Worm (Caenorhabditis elegans) whole organism, mixed stage, embryonic: ENCODE results near the gene W09C2.7.
"Not testable (repeated sequence)": the region's sequence is repeated elsewhere in the genome, so short reads cannot be mapped to it uniquely, and the experiment has no call there.

Experiments
- M03D4.4 ChIP-seq: sonication (generic microtip); optimal IDR thresholded peaks from 2 replicates; lab custom pipeline; 2017; ENCODE audit warnings: mild to moderate bottlenecking, missing genetic modification characterization, missing compliant biosample characterization
- bed-3 ChIP-seq: fragments of 200-800 bp; sonication (Bioruptor generic); optimal IDR thresholded peaks from 3 replicates; lab custom pipeline; 2018; ENCODE audit warnings: mild to moderate bottlenecking, missing genetic modification characterization, moderate library complexity, missing compliant biosample characterization
- blmp-1 ChIP-seq: fragments of 150-350 bp; optimal IDR thresholded peaks from 2 replicates; lab custom pipeline; 2014; ENCODE audit warnings: missing biosample characterization, missing genetic modification characterization
- ceh-39 ChIP-seq: fragments of 150-350 bp; optimal IDR thresholded peaks from 2 replicates; lab custom pipeline; 2014; ENCODE audit warnings: missing biosample characterization, missing genetic modification characterization
- ceh-43 ChIP-seq: fragments of 200-800 bp; sonication (Bioruptor generic); optimal IDR thresholded peaks from 2 replicates; lab custom pipeline; 2018; ENCODE audit warnings: mild to moderate bottlenecking, missing genetic modification characterization, moderate library complexity, missing compliant biosample characterization
- ceh-83 ChIP-seq: fragments of 200-800 bp; sonication (Bioruptor generic); optimal IDR thresholded peaks from 2 replicates; lab custom pipeline; 2018; ENCODE audit warnings: mild to moderate bottlenecking, missing genetic modification characterization, missing compliant biosample characterization
- ces-1 ChIP-seq: fragments of 150-350 bp; optimal IDR thresholded peaks from 2 replicates; lab custom pipeline; 2014; ENCODE audit warnings: missing biosample characterization, missing genetic modification reagents, missing genetic modification characterization
- cnd-1 ChIP-seq: fragments of 200-800 bp; sonication (Bioruptor generic); optimal IDR thresholded peaks from 2 replicates; lab custom pipeline; 2018; ENCODE audit warnings: mild to moderate bottlenecking, missing genetic modification characterization, missing compliant biosample characterization
- drap-1 ChIP-seq: fragments of 200-800 bp; sonication (Bioruptor generic); optimal IDR thresholded peaks from 3 replicates; lab custom pipeline; 2018; ENCODE audit warnings: mild to moderate bottlenecking, missing genetic modification characterization, missing compliant biosample characterization
- elt-1 ChIP-seq: sonication (generic microtip); optimal IDR thresholded peaks from 2 replicates; lab custom pipeline; 2017; ENCODE audit warnings: missing genetic modification characterization, mild to moderate bottlenecking, missing compliant biosample characterization, antibody characterized with exemption, moderate library complexity, borderline replicate concordance; ENCODE audit not compliant: insufficient read depth
- elt-3 ChIP-seq: fragments of 150-350 bp; optimal IDR thresholded peaks from 2 replicates; lab custom pipeline; 2014; ENCODE audit warnings: missing biosample characterization, missing genetic modification characterization
- flh-1 ChIP-seq: fragments of 200-800 bp; sonication (Bioruptor generic); optimal IDR thresholded peaks from 2 replicates; lab custom pipeline; 2018; ENCODE audit warnings: mild to moderate bottlenecking, missing genetic modification characterization, moderate library complexity, missing compliant biosample characterization
- ham-2 ChIP-seq: fragments of 200-800 bp; sonication (Bioruptor generic); optimal IDR thresholded peaks from 2 replicates; lab custom pipeline; 2018; ENCODE audit warnings: mild to moderate bottlenecking, missing genetic modification characterization, missing compliant biosample characterization
- hlh-1 ChIP-seq: fragments of 150-350 bp; optimal IDR thresholded peaks from 2 replicates; lab custom pipeline; 2014; ENCODE audit warnings: missing biosample characterization, missing genetic modification reagents, missing genetic modification characterization
- lsy-2 ChIP-seq: fragments of 150-350 bp; optimal IDR thresholded peaks from 2 replicates; lab custom pipeline; 2014; ENCODE audit warnings: missing biosample characterization, missing genetic modification characterization
- mab-5 ChIP-seq: fragments of 150-350 bp; optimal IDR thresholded peaks from 2 replicates; lab custom pipeline; 2014; ENCODE audit warnings: missing biosample characterization, missing genetic modification characterization
- mep-1 ChIP-seq: fragments of 150-350 bp; optimal IDR thresholded peaks from 2 replicates; lab custom pipeline; 2017; ENCODE audit warnings: missing biosample characterization, missing genetic modification reagents, missing genetic modification characterization, inconsistent platforms
- mls-2 ChIP-seq: sonication (generic microtip); optimal IDR thresholded peaks from 2 replicates; lab custom pipeline; 2016; ENCODE audit warnings: mild to moderate bottlenecking, missing genetic modification characterization, moderate library complexity, missing compliant biosample characterization
- nhr-12 ChIP-seq: fragments of 150-350 bp; optimal IDR thresholded peaks from 2 replicates; lab custom pipeline; 2014; ENCODE audit warnings: missing biosample characterization, missing genetic modification characterization
- nhr-2 ChIP-seq: fragments of 150-350 bp; optimal IDR thresholded peaks from 2 replicates; lab custom pipeline; 2014; ENCODE audit warnings: missing biosample characterization, missing genetic modification characterization
- nhr-237 ChIP-seq: fragments of 150-350 bp; optimal IDR thresholded peaks from 2 replicates; lab custom pipeline; 2014; ENCODE audit warnings: missing biosample characterization, missing genetic modification characterization
- nhr-28 ChIP-seq: fragments of 150-350 bp; optimal IDR thresholded peaks from 2 replicates; lab custom pipeline; 2014; ENCODE audit warnings: missing biosample characterization, missing genetic modification characterization
- nhr-76 ChIP-seq: sonication (generic microtip); optimal IDR thresholded peaks from 2 replicates; lab custom pipeline; 2017; ENCODE audit warnings: missing biosample characterization, missing genetic modification characterization
- pha-4 ChIP-seq: fragments of 150-350 bp; optimal IDR thresholded peaks from 2 replicates; lab custom pipeline; 2018; ENCODE audit warnings: missing biosample characterization, missing genetic modification reagents, missing genetic modification characterization
- sem-2 ChIP-seq: fragments of 200-800 bp; sonication (Bioruptor generic); optimal IDR thresholded peaks from 2 replicates; lab custom pipeline; 2018; ENCODE audit warnings: mild to moderate bottlenecking, missing genetic modification characterization, missing compliant biosample characterization
- sptf-1 ChIP-seq: sonication (generic microtip); optimal IDR thresholded peaks from 2 replicates; lab custom pipeline; 2017; ENCODE audit warnings: mild to moderate bottlenecking, missing genetic modification characterization, moderate library complexity, missing compliant biosample characterization
- tbx-8 ChIP-seq: fragments of 200-800 bp; sonication (Bioruptor generic); optimal IDR thresholded peaks from 2 replicates; lab custom pipeline; 2018; ENCODE audit warnings: mild to moderate bottlenecking, missing genetic modification characterization, moderate library complexity, missing compliant biosample characterization
- unc-120 ChIP-seq: sonication (generic microtip); optimal IDR thresholded peaks from 2 replicates; lab custom pipeline; 2017; ENCODE audit warnings: missing genetic modification characterization, missing compliant biosample characterization; ENCODE audit not compliant: poor library complexity, severe bottlenecking
- unc-39 ChIP-seq: fragments of 150-350 bp; optimal IDR thresholded peaks from 2 replicates; lab custom pipeline; 2014; ENCODE audit warnings: missing biosample characterization, missing genetic modification characterization
- zip-8 ChIP-seq: fragments of 150-350 bp; optimal IDR thresholded peaks from 2 replicates; lab custom pipeline; 2014; ENCODE audit warnings: missing biosample characterization, missing genetic modification characterization

W09C2.7 gene

DNA sequence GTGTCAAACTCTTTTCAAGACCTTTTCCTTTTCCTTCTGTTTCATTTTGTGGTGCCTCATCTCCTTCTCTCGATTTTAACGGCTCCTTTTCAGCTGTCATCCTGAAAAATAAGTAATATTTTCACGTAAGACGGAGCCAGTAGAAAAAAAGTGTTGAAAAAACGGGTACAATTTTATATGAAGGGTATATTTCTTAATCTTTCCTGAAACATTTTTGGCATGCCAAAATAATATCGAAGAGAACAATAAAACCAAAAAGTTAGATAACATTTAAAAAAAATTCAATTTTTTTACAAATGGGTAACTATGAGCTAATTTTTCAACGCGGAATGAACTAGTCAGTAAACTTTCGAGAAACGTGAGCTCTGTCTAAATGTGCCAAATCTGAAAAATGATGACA, 20.6 kb downstream of the W09C2.7 start, which contains the start of gene aat-1:
Gene aat-1 (minus strand): TSS at position 101 of the 400 bp plus-strand sequence.
- TF ChIP-seq flh-1 (GFP tag; lab: Kevin White, UChicago) (no peak), sptf-1 (no peak), unc-39 (tag; lab: Kevin White, UChicago) (no peak), ces-1 (GFP tag; lab: Kevin White, UChicago) (no peak), drap-1 (GFP tag; lab: Kevin White, UChicago) (no peak), pha-4 (no peak), sem-2 (no peak), bed-3 (GFP tag; lab: Kevin White, UChicago) (no peak), nhr-28 (tag; lab: Kevin White, UChicago) (no peak), elt-3 (tag; lab: Kevin White, UChicago) (no peak), nhr-237 (tag; lab: Kevin White, UChicago) (no peak), mep-1 (tag; lab: Kevin White, UChicago) (no peak), ceh-43 (GFP tag; lab: Kevin White, UChicago) (no peak), nhr-2 (tag; lab: Kevin White, UChicago) (no peak), M03D4.4 (tag; lab: Kevin White, UChicago) (no peak)
- TF ChIP-seq, all 35 proteins: peak for 0

- not testable (repeated sequence) for TF ChIP-seq nhr-12 (tag; lab: Kevin White, UChicago); M03D4.4 (tag; lab: Kevin White, UChicago); elt-1
Measured at ce11 chrIV:9595779-9596406, 26.3 kb downstream of the W09C2.7 start, which contains the start of the genes F27C8.3 and F27C8.2. F27C8.3 (minus strand) TSS chrIV:9595879. F27C8.2 (plus strand) TSS chrIV:9596356.

ce11 chrIV:9593456-9593855, 28.7 kb downstream of the W09C2.7 start, which contains the start of gene spp-18:
spp-18 (plus strand) TSS chrIV:9593712.
- TF ChIP-seq unc-120 (no peak), drap-1 (GFP tag; lab: Kevin White, UChicago) (no peak), blmp-1 (tag; lab: Kevin White, UChicago) (no peak), ceh-43 (GFP tag; lab: Kevin White, UChicago) (no peak), pha-4 (no peak), zip-8 (tag; lab: Kevin White, UChicago) (no peak), nhr-2 (tag; lab: Kevin White, UChicago) (no peak), unc-39 (tag; lab: Kevin White, UChicago) (no peak), ceh-39 (tag; lab: Kevin White, UChicago) (no peak), mls-2 (tag; lab: Kevin White, UChicago) (no peak), sem-2 (no peak)

DNA sequence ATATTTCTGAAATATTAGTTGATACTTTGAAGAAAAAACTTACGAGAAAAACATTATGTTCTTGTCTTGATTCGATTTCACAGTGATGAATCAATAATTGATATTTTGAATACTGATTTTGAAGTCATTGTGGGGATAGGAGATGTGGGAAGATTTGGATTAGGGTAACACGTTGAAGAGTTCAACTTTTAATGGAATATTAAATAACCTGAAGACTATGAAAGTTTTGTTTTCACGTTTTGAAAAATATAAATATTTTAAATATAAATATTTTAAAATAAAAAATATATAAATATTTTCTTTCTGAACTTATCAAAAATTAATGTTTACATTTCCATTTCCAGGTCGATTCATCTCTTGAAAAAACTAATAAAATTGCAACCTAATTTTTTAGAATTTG, 29.8 kb downstream of the W09C2.7 start, which contains the start of gene pei-1:
Gene pei-1 (minus strand): TSS at position 101 of the 400 bp plus-strand sequence.
- TF ChIP-seq unc-39 (tag; lab: Kevin White, UChicago) (no peak), flh-1 (GFP tag; lab: Kevin White, UChicago) (no peak), hlh-1 (tag; lab: Kevin White, UChicago) (no peak), ces-1 (GFP tag; lab: Kevin White, UChicago) (no peak), nhr-2 (tag; lab: Kevin White, UChicago) (no peak), bed-3 (GFP tag; lab: Kevin White, UChicago) (no peak), mep-1 (tag; lab: Kevin White, UChicago) (no peak), nhr-12 (tag; lab: Kevin White, UChicago) (no peak), mls-2 (tag; lab: Kevin White, UChicago) (no peak), blmp-1 (tag; lab: Kevin White, UChicago) (no peak), elt-1 (no peak), zip-8 (tag; lab: Kevin White, UChicago) (no peak)

- TF ChIP-seq mls-2 (tag; lab: Kevin White, UChicago) (no peak), nhr-12 (tag; lab: Kevin White, UChicago) (no peak), nhr-2 (tag; lab: Kevin White, UChicago) (no peak), bed-3 (GFP tag; lab: Kevin White, UChicago) (no peak), nhr-76 (no peak), cnd-1 (tag; lab: Kevin White, UChicago) (no peak), tbx-8 (GFP tag; lab: Kevin White, UChicago) (no peak), ces-1 (GFP tag; lab: Kevin White, UChicago) (no peak), ceh-83 (GFP tag; lab: Kevin White, UChicago) (no peak), nhr-237 (tag; lab: Kevin White, UChicago) (no peak), flh-1 (GFP tag; lab: Kevin White, UChicago) (no peak), mab-5 (tag; lab: Kevin White, UChicago) (no peak), blmp-1 (tag; lab: Kevin White, UChicago) (no peak), mep-1 (tag; lab: Kevin White, UChicago) (no peak), ham-2 (GFP tag; lab: Kevin White, UChicago) (no peak), sptf-1 (no peak), lsy-2 (tag; lab: Kevin White, UChicago) (no peak), unc-39 (tag; lab: Kevin White, UChicago) (no peak), elt-3 (tag; lab: Kevin White, UChicago) (no peak)
- TF ChIP-seq, all 35 proteins: peak for 0
Measured at ce11 chrIV:9588784-9589457, 33.3 kb downstream of the W09C2.7 start, which contains the start of gene trcs-1. trcs-1 (minus strand) TSS chrIV:9588834.
